Fruit fly (Drosophila melanogaster): ENCODE data around the gene Dsk.
A peak's percentile ranks its signal among the peaks of the same experiment; 100 is the strongest.

The Dsk gene

DNA sequence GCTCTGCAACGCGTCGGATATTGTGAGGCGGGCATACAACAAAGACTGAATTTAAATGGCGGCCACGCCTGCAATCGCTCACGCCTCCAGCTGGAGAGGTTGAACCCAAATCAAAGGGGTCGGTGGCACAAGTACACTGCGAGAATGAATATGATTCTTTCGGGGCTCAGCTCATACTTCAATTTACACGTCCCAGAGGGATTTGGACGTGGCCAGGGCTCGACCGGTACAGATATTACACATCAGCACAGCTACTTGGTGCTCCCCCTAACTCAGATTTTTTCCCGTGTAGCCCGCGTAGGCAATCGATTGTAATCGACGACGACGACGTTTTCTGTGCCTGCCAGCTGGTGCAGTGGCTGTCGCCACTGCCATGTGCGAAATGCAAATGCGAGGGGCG, 24.0 kb upstream of the Dsk start (continued):
- TF ChIP-seq CG4820 (GFP tag; optimal IDR thresholded peaks at IDR 0.05), result peak; percentile 80
- TF ChIP-seq Doc3 (GFP tag; IDR thresholded peaks at IDR 0.05; ENCODE audit: partially characterized antibody), result no peak
- TF ChIP-seq CG34376 (GFP tag; optimal IDR thresholded peaks at IDR 0.05), result no peak
- peak; percentile 68 for TF ChIP-seq Sox100B (GFP tag; optimal IDR thresholded peaks at IDR 0.05)
- peak; percentile 23 for TF ChIP-seq sug (tag; optimal IDR thresholded peaks at IDR 0.05)
- TF ChIP-seq bsh (GFP tag; optimal IDR thresholded peaks at IDR 0.05), result peak; percentile 25 to 76
- peak; percentile 83 for TF ChIP-seq otp (GFP tag; IDR thresholded peaks at IDR 0.05)
- TF ChIP-seq CG13287 (GFP tag; IDR thresholded peaks at IDR 0.05; ENCODE audit: partially characterized antibody), result no peak
- no peak for TF ChIP-seq tna (GFP tag; IDR thresholded peaks at IDR 0.05; ENCODE audit: partially characterized antibody)
- peak; percentile 10 for TF ChIP-seq CG15073 (GFP tag; optimal IDR thresholded peaks at IDR 0.05)
- TF ChIP-seq Bteb2 (GFP tag; optimal IDR thresholded peaks at IDR 0.05), result peak; percentile 32
- peak; percentile 79 for TF ChIP-seq Oli (tag; optimal IDR thresholded peaks at IDR 0.05)
- TF ChIP-seq CG13775 (GFP tag; optimal IDR thresholded peaks at IDR 0.05), result peak; percentile 12
- peak; percentile 20 for TF ChIP-seq CG12104 (GFP tag; optimal IDR thresholded peaks at IDR 0.05)
- peak; percentile 75 for TF ChIP-seq CG4730 (GFP tag; IDR thresholded peaks at IDR 0.05)
- no peak for TF ChIP-seq sc (optimal IDR thresholded peaks at IDR 0.05)
- peak; percentile 65 for TF ChIP-seq sc (GFP tag; optimal IDR thresholded peaks at IDR 0.05)
- peak; percentile 14 for TF ChIP-seq TFAM (GFP tag; optimal IDR thresholded peaks at IDR 0.05)
- TF ChIP-seq pfk (GFP tag; optimal IDR thresholded peaks at IDR 0.05), result no peak
- TF ChIP-seq pum (GFP tag; optimal IDR thresholded peaks at IDR 0.05), result peak; percentile 76
- TF ChIP-seq yki (optimal IDR thresholded peaks at IDR 0.05), result no peak
- TF ChIP-seq Dbx (GFP tag; IDR thresholded peaks at IDR 0.05), result peak; percentile 51; the same call in 1 of the 3 replicates
- TF ChIP-seq CG2129 (GFP tag; IDR thresholded peaks at IDR 0.05; ENCODE audit: partially characterized antibody), result no peak
- TF ChIP-seq CG11723 (GFP tag; optimal IDR thresholded peaks at IDR 0.05), result peak; percentile 69
- TF ChIP-seq da (GFP tag; optimal IDR thresholded peaks at IDR 0.05), result no peak
- peak; percentile 46 for TF ChIP-seq maf-S (GFP tag; optimal IDR thresholded peaks at IDR 0.05)
- TF ChIP-seq az2 (GFP tag; optimal IDR thresholded peaks at IDR 0.05), result peak; percentile 71
- peak; percentile 73 for TF ChIP-seq CG17829 (tag; optimal IDR thresholded peaks at IDR 0.05)
- peak; percentile 55 for TF ChIP-seq CG7556 (GFP tag; optimal IDR thresholded peaks at IDR 0.05)
- TF ChIP-seq CG14667 (GFP tag; IDR thresholded peaks at IDR 0.05), result peak; percentile 89
- peak; percentile 75 for TF ChIP-seq CG31224 (GFP tag; IDR thresholded peaks at IDR 0.05)
- TF ChIP-seq CG34422 (GFP tag; IDR thresholded peaks at IDR 0.05), result peak; percentile 90
- TF ChIP-seq lmd (GFP tag; IDR thresholded peaks at IDR 0.05), result peak; percentile 90
- peak; percentile 50; the same call in 1 of the 2 replicates for TF ChIP-seq ham (GFP tag; IDR thresholded peaks at IDR 0.05)
- peak; percentile 82 for TF ChIP-seq Xbp1 (GFP tag; optimal IDR thresholded peaks at IDR 0.05)
- peak; percentile 39 for TF ChIP-seq CHES-1-like (GFP tag; optimal IDR thresholded peaks at IDR 0.05)
- TF ChIP-seq Side (GFP tag; optimal IDR thresholded peaks at IDR 0.05), result peak; percentile 69
- TF ChIP-seq CG32772 (GFP tag; IDR thresholded peaks at IDR 0.05), result peak; percentile 92
- TF ChIP-seq z (GFP tag; IDR thresholded peaks at IDR 0.05), result 0 out of 3 replicates have a peak, but pooled peaks have one; percentile 51
- no peak for TF ChIP-seq Scr (GFP tag; IDR thresholded peaks at IDR 0.05; ENCODE audit: partially characterized antibody)
- peak; percentile 45 for TF ChIP-seq CG17802 (tag; optimal IDR thresholded peaks at IDR 0.05)
- no peak for TF ChIP-seq nerfin-2 (GFP tag; IDR thresholded peaks at IDR 0.05; ENCODE audit: partially characterized antibody)
- peak; percentile 57 for TF ChIP-seq nerfin-1 (tag; optimal IDR thresholded peaks at IDR 0.05)
- peak; percentile 84 for TF ChIP-seq CG1024 (GFP tag; IDR thresholded peaks at IDR 0.05)
- peak; percentile 59 for TF ChIP-seq Chrac-16 (GFP tag; optimal IDR thresholded peaks at IDR 0.05)
- peak; percentile 80; the same call in 2 of the 3 replicates for TF ChIP-seq CG3726 (GFP tag; IDR thresholded peaks at IDR 0.05)
- TF ChIP-seq CG11504 (tag; optimal IDR thresholded peaks at IDR 0.05), result peak; percentile 88
- peak; percentile 29 for TF ChIP-seq CG15601 (tag; optimal IDR thresholded peaks at IDR 0.05)
- peak; percentile 80 for TF ChIP-seq wor (GFP tag; IDR thresholded peaks at IDR 0.05)
- peak; percentile 32 for TF ChIP-seq tup (GFP tag; optimal IDR thresholded peaks at IDR 0.05)
- no peak for TF ChIP-seq CG2116 (GFP tag; optimal IDR thresholded peaks at IDR 0.05)

Data from whole organism, embryonic.